Worm (Caenorhabditis elegans) whole organism, L3 larva: ENCODE results near the gene rfl-1.

Experiments used
- R02D3.7 ChIP-seq: fragments of 150-350 bp; optimal IDR thresholded peaks from 2 replicates; lab custom pipeline; 2014; ENCODE audit warnings: missing biosample characterization, missing genetic modification characterization
- aly-2 ChIP-seq: fragments of 150-350 bp; optimal IDR thresholded peaks from 2 replicates; lab custom pipeline; 2014; ENCODE audit warnings: missing biosample characterization, missing genetic modification characterization
- ama-1 ChIP-seq: fragments of 150-350 bp; optimal IDR thresholded peaks from 2 replicates; lab custom pipeline; 2018
- eor-1 ChIP-seq, 2 experiments: fragments of 150-350 bp; optimal IDR thresholded peaks; 2 replicates each; lab custom pipeline; 2014 to 2018; ENCODE audit warnings: missing biosample characterization in 2 of 2, missing genetic modification characterization in 2 of 2
- fos-1 ChIP-seq: fragments of 150-350 bp; optimal IDR thresholded peaks from 2 replicates; lab custom pipeline; 2014; ENCODE audit warnings: missing biosample characterization, missing genetic modification characterization
- nhr-11 ChIP-seq: fragments of 150-350 bp; optimal IDR thresholded peaks from 2 replicates; lab custom pipeline; 2014; ENCODE audit warnings: missing biosample characterization, missing genetic modification characterization
- nhr-12 ChIP-seq: fragments of 150-350 bp; optimal IDR thresholded peaks from 2 replicates; lab custom pipeline; 2014; ENCODE audit warnings: missing biosample characterization, missing genetic modification characterization
- nhr-76 ChIP-seq: fragments of 150-350 bp; sonication (generic microtip); optimal IDR thresholded peaks from 5 replicates; lab custom pipeline; 2014; ENCODE audit warnings: missing biosample characterization, missing genetic modification characterization
- pha-4 ChIP-seq: fragments of 150-350 bp; optimal IDR thresholded peaks from 2 replicates; lab custom pipeline; 2014; ENCODE audit warnings: missing biosample characterization, missing genetic modification reagents, missing genetic modification characterization
- pqm-1 ChIP-seq: fragments of 150-350 bp; optimal IDR thresholded peaks from 2 replicates; lab custom pipeline; 2017; ENCODE audit warnings: missing biosample characterization, missing genetic modification characterization, inconsistent platforms
- skn-1 ChIP-seq: fragments of 150-350 bp; optimal IDR thresholded peaks from 2 replicates; lab custom pipeline; 2014; ENCODE audit warnings: missing biosample characterization, missing genetic modification characterization
- snpc-4 ChIP-seq: fragments of 150-350 bp; optimal IDR thresholded peaks from 2 replicates; lab custom pipeline; 2014; ENCODE audit warnings: missing biosample characterization, missing genetic modification characterization
- tbx-2 ChIP-seq: sonication (generic microtip); optimal IDR thresholded peaks from 2 replicates; lab custom pipeline; 2016; ENCODE audit warnings: mild to moderate bottlenecking, missing genetic modification characterization, missing compliant biosample characterization

ce11 chrIII:7062580-7062979, 41.6 kb downstream of the rfl-1 start, which contains the start of gene R01H2.1:
- TF ChIP-seq nhr-11 = no peak
- TF ChIP-seq R02D3.7 = no peak
- no peak for TF ChIP-seq aly-2
- TF ChIP-seq pha-4 (tag; lab: Kevin White, UChicago) = no peak
- TF ChIP-seq snpc-4 (tag; lab: Kevin White, UChicago) = no peak
- no peak for TF ChIP-seq skn-1 (tag; lab: Kevin White, UChicago)
- TF ChIP-seq tbx-2 (tag; lab: Kevin White, UChicago) = no peak
- no peak for TF ChIP-seq eor-1 (tag; optimal IDR thresholded peaks at IDR 0.05; lab: Kevin White, UChicago)
- no peak for TF ChIP-seq pqm-1 (tag; lab: Kevin White, UChicago)
- TF ChIP-seq fos-1 = no peak
- TF ChIP-seq ama-1 (lab: Kevin White, UChicago) = no peak
- TF ChIP-seq nhr-76 = no peak
- no peak for TF ChIP-seq nhr-12 (tag; lab: Kevin White, UChicago)
